Worm (Caenorhabditis elegans): Measurements from ENCODE around the gene K08E7.4.

DNA sequence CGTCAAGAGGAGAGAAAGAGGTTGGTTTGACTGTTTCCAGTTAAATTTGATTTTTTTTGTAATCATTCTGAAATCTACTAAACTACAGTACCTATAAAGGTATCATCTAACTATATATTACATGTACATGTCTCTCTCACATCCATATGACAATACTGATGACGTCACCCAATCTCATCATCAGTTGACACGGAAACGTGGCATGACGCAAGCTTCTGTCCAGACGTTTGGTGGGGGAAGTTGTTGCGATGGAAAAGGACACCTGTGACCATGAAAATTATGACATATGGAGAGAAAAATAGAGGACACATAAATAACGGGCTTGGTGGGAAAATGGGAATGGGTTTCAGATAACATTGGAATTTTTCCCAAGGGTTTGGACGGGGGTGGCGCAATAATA lies 21.9 kb downstream of the K08E7.4 start:
- no peak for TF ChIP-seq elt-3 (tag; optimal IDR thresholded peaks at IDR 0.05)
- no peak for TF ChIP-seq unc-39 (tag; optimal IDR thresholded peaks at IDR 0.05)
- TF ChIP-seq ceh-28 (tag; optimal IDR thresholded peaks at IDR 0.05): no peak
- no peak for TF ChIP-seq lin-15B (tag; optimal IDR thresholded peaks at IDR 0.05)
- TF ChIP-seq nhr-76 (tag; optimal IDR thresholded peaks at IDR 0.05): no peak
- TF ChIP-seq eor-1 (tag; optimal IDR thresholded peaks at IDR 0.05): no peak
- TF ChIP-seq ama-1 (optimal IDR thresholded peaks at IDR 0.05): no peak
- no peak for TF ChIP-seq elt-1 (tag; optimal IDR thresholded peaks at IDR 0.05)
- TF ChIP-seq egl-5 (tag; optimal IDR thresholded peaks at IDR 0.05): no peak
- no peak for TF ChIP-seq fos-1 (tag; optimal IDR thresholded peaks at IDR 0.05)
- TF ChIP-seq tbx-2 (tag; optimal IDR thresholded peaks at IDR 0.05): no peak

Data from whole organism, L3 larva.